Worm (Caenorhabditis elegans) whole organism, midembryonic: Measurements from ENCODE around the gene rnh-1.0.

ENCODE experiments used
- T22C8.4 ChIP-seq: fragments of 200-800 bp; sonication (Bioruptor generic); IDR thresholded peaks from 2 replicates; pipeline ENCODE4 v1.3.6; 2022; ENCODE audit warnings: missing genetic modification characterization, missing compliant biosample characterization
- cog-1 ChIP-seq: sonication (generic microtip); optimal IDR thresholded peaks from 2 replicates; lab custom pipeline; 2016; ENCODE audit warnings: missing genetic modification characterization, missing compliant biosample characterization
- flt-1 ChIP-seq: fragments of 200-800 bp; sonication (Bioruptor generic); IDR thresholded peaks from 2 replicates; pipeline ENCODE4 v1.3.6; 2022; ENCODE audit warnings: missing genetic modification characterization, missing compliant biosample characterization
- klf-2 ChIP-seq: fragments of 200-800 bp; sonication (Bioruptor generic); conservative IDR thresholded peaks from 2 replicates; pipeline ENCODE4 v1.3.6; 2022; ENCODE audit warnings: missing genetic modification reagents, missing genetic modification characterization, missing compliant biosample characterization
- med-1 ChIP-seq: sonication (generic microtip); optimal IDR thresholded peaks from 2 replicates; lab custom pipeline; 2017; ENCODE audit warnings: missing genetic modification characterization, mild to moderate bottlenecking, missing compliant biosample characterization, antibody characterized with exemption, missing genetic modification reagents; ENCODE audit not compliant: insufficient read depth
- ref-1 ChIP-seq: fragments of 200-800 bp; sonication (Bioruptor generic); conservative IDR thresholded peaks from 2 replicates; pipeline ENCODE4 v1.3.6; 2022; ENCODE audit warnings: missing genetic modification reagents, missing genetic modification characterization, missing compliant biosample characterization
- tab-1 ChIP-seq: fragments of 200-800 bp; sonication (Bioruptor generic); IDR thresholded peaks from 2 replicates; pipeline ENCODE4 v1.3.6; 2022; ENCODE audit warnings: missing genetic modification characterization, missing compliant biosample characterization
- ztf-23 ChIP-seq: fragments of 200-800 bp; sonication (Bioruptor generic); IDR thresholded peaks from 2 replicates; pipeline ENCODE4 v1.3.6; 2022; ENCODE audit warnings: missing genetic modification reagents, missing genetic modification characterization, missing compliant biosample characterization
- ztf-29 ChIP-seq: fragments of 200-800 bp; sonication (Bioruptor generic); IDR thresholded peaks from 2 replicates; pipeline ENCODE4 v1.3.6; 2022; ENCODE audit warnings: missing genetic modification reagents, missing genetic modification characterization, missing compliant biosample characterization

Gene rnh-1.0

ce11 chrII:5001866-5002265 is 6.7 kb downstream of the rnh-1.0 start:
- TF ChIP-seq ztf-29: no peak
- TF ChIP-seq T22C8.4 (GFP tag; lab: Robert Waterston, UW): no peak
- TF ChIP-seq klf-2 (GFP tag; lab: Robert Waterston, UW): no peak
- no peak for TF ChIP-seq med-1 (GFP tag; lab: Kevin White, UChicago)
- TF ChIP-seq tab-1 (GFP tag; lab: Robert Waterston, UW): no peak
- no peak for TF ChIP-seq cog-1
- TF ChIP-seq flt-1 (GFP tag; lab: Robert Waterston, UW): no peak
- TF ChIP-seq ref-1 (GFP tag; lab: Robert Waterston, UW): no peak
- TF ChIP-seq ztf-23 (GFP tag; lab: Robert Waterston, UW): no peak

- TF ChIP-seq flt-1 (GFP tag; lab: Robert Waterston, UW) (no peak), ztf-23 (GFP tag; lab: Robert Waterston, UW) (no peak), med-1 (GFP tag; lab: Kevin White, UChicago) (no peak), ref-1 (GFP tag; lab: Robert Waterston, UW) (no peak), tab-1 (GFP tag; lab: Robert Waterston, UW) (no peak), T22C8.4 (GFP tag; lab: Robert Waterston, UW) (no peak), cog-1 (no peak), ztf-29 (no peak), klf-2 (GFP tag; lab: Robert Waterston, UW) (no peak)
These were observed 8.5 kb downstream of the rnh-1.0 start, which contains the start of gene F59A6.10 for ce11 chrII:5003660-5004059. F59A6.10 (plus strand) TSS chrII:5003960.

ce11 chrII:5004781-5005180 is 9.7 kb downstream of the rnh-1.0 start, which contains the start of gene F59A6.4:
F59A6.4 (plus strand) TSS chrII:5005081.
- TF ChIP-seq klf-2 (GFP tag; lab: Robert Waterston, UW): no peak
- no peak for TF ChIP-seq ztf-23 (GFP tag; lab: Robert Waterston, UW)
- TF ChIP-seq T22C8.4 (GFP tag; lab: Robert Waterston, UW): no peak
- TF ChIP-seq ztf-29: no peak

ce11 chrII:5008033-5008432 is 12.9 kb downstream of the rnh-1.0 start, which contains the start of gene F59A6.3:
F59A6.3 (plus strand) TSS chrII:5008333.
- TF ChIP-seq ztf-23 (GFP tag; lab: Robert Waterston, UW) (no peak), cog-1 (no peak), klf-2 (GFP tag; lab: Robert Waterston, UW) (no peak), ref-1 (GFP tag; lab: Robert Waterston, UW) (no peak), ztf-29 (no peak), flt-1 (GFP tag; lab: Robert Waterston, UW) (no peak), T22C8.4 (GFP tag; lab: Robert Waterston, UW) (no peak), tab-1 (GFP tag; lab: Robert Waterston, UW) (no peak), med-1 (GFP tag; lab: Kevin White, UChicago) (no peak)

- TF ChIP-seq klf-2 (GFP tag; lab: Robert Waterston, UW) (no peak), med-1 (GFP tag; lab: Kevin White, UChicago) (no peak), ztf-23 (GFP tag; lab: Robert Waterston, UW) (no peak), flt-1 (GFP tag; lab: Robert Waterston, UW) (no peak), tab-1 (GFP tag; lab: Robert Waterston, UW) (no peak), T22C8.4 (GFP tag; lab: Robert Waterston, UW) (no peak), ref-1 (GFP tag; lab: Robert Waterston, UW) (no peak), ztf-29 (no peak)
These were observed 16.9 kb downstream of the rnh-1.0 start, which contains the start of gene F59A6.12 for ce11 chrII:5011978-5012377. F59A6.12 (minus strand) TSS chrII:5012078.

- TF ChIP-seq flt-1 (GFP tag; lab: Robert Waterston, UW): no peak
- TF ChIP-seq klf-2 (GFP tag; lab: Robert Waterston, UW): no peak
- TF ChIP-seq ref-1 (GFP tag; lab: Robert Waterston, UW): no peak
- no peak for TF ChIP-seq ztf-29
- no peak for TF ChIP-seq med-1 (GFP tag; lab: Kevin White, UChicago)
- TF ChIP-seq cog-1: no peak
- no peak for TF ChIP-seq T22C8.4 (GFP tag; lab: Robert Waterston, UW)
- no peak for TF ChIP-seq ztf-23 (GFP tag; lab: Robert Waterston, UW)
- no peak for TF ChIP-seq tab-1 (GFP tag; lab: Robert Waterston, UW)
These were observed 19.3 kb downstream of the rnh-1.0 start, which contains the start of gene F59A6.2 for ce11 chrII:5014399-5014798. F59A6.2 (plus strand) TSS chrII:5014699.

ce11 chrII:5016144-5016543 is 21.0 kb downstream of the rnh-1.0 start:
- TF ChIP-seq med-1 (GFP tag; lab: Kevin White, UChicago) (no peak), klf-2 (GFP tag; lab: Robert Waterston, UW) (no peak), ref-1 (GFP tag; lab: Robert Waterston, UW) (no peak), cog-1 (no peak), flt-1 (GFP tag; lab: Robert Waterston, UW) (no peak), ztf-29 (no peak), T22C8.4 (GFP tag; lab: Robert Waterston, UW) (no peak), ztf-23 (GFP tag; lab: Robert Waterston, UW) (no peak), tab-1 (GFP tag; lab: Robert Waterston, UW) (no peak)

- TF ChIP-seq ztf-29: 0 out of 2 replicates have a peak, but pooled peaks have one; percentile 19
- no peak for TF ChIP-seq tab-1 (GFP tag; lab: Robert Waterston, UW)
These were observed 22.0 kb downstream of the rnh-1.0 start for ce11 chrII:5016977-5017585.

- TF ChIP-seq med-1 (GFP tag; lab: Kevin White, UChicago) (no peak), ztf-29 (no peak), tab-1 (GFP tag; lab: Robert Waterston, UW) (no peak), T22C8.4 (GFP tag; lab: Robert Waterston, UW) (no peak), flt-1 (GFP tag; lab: Robert Waterston, UW) (no peak), ref-1 (GFP tag; lab: Robert Waterston, UW) (no peak), ztf-23 (GFP tag; lab: Robert Waterston, UW) (no peak), klf-2 (GFP tag; lab: Robert Waterston, UW) (no peak), cog-1 (no peak)
These were observed 23.5 kb downstream of the rnh-1.0 start for ce11 chrII:5018578-5018977.
